Worm (Caenorhabditis elegans) whole organism, L4 larva: ENCODE measurements around the gene htp-2.

Source experiments
- aly-2 ChIP-seq: sonication (generic microtip); optimal IDR thresholded peaks from 2 replicates; lab custom pipeline; 2018; ENCODE audit warnings: missing biosample characterization, missing genetic modification characterization
- lin-13 ChIP-seq: fragments of 150-350 bp; optimal IDR thresholded peaks from 2 replicates; lab custom pipeline; 2014; ENCODE audit warnings: missing biosample characterization, missing genetic modification reagents, missing genetic modification characterization
- nhr-77 ChIP-seq: fragments of 150-350 bp; optimal IDR thresholded peaks from 2 replicates; lab custom pipeline; 2014; ENCODE audit warnings: missing biosample characterization, missing genetic modification characterization
- zag-1 ChIP-seq: fragments of 150-350 bp; optimal IDR thresholded peaks from 2 replicates; lab custom pipeline; 2014; ENCODE audit warnings: missing biosample characterization, missing genetic modification characterization

- no peak for TF ChIP-seq zag-1 (tag; lab: Kevin White, UChicago)
- no peak for TF ChIP-seq aly-2 (tag; lab: Kevin White, UChicago)
- TF ChIP-seq nhr-77: no peak
- TF ChIP-seq lin-13 (GFP tag; lab: Kevin White, UChicago): no peak
Measured at ce11 chrIV:6433424-6433823, 14.1 kb downstream of the htp-2 start.
